Worm (Caenorhabditis elegans) whole organism, young adult: ENCODE results near the gene Y48D7A.1.

Experiments
- F57C9.4 ChIP-seq: sonication (generic microtip); optimal IDR thresholded peaks from 2 replicates; lab custom pipeline; 2017; ENCODE audit warnings: mild to moderate bottlenecking, missing genetic modification characterization, missing compliant biosample characterization
- egl-18 ChIP-seq: fragments of 200-800 bp; sonication (Bioruptor generic); IDR thresholded peaks from 2 replicates; pipeline ENCODE4 v1.3.6; 2022; ENCODE audit warnings: missing genetic modification reagents, missing genetic modification characterization, missing compliant biosample characterization
- ekl-4 ChIP-seq: fragments of 200-800 bp; sonication (Bioruptor generic); IDR thresholded peaks from 2 replicates; pipeline ENCODE4 v1.3.6; 2022; ENCODE audit warnings: missing genetic modification reagents, missing genetic modification characterization, missing compliant biosample characterization
- pha-4 ChIP-seq: fragments of 150-350 bp; sonication (generic microtip); optimal IDR thresholded peaks from 2 replicates; lab custom pipeline; 2014; ENCODE audit warnings: missing biosample characterization, missing genetic modification reagents, missing genetic modification characterization
- snpc-3.4 ChIP-seq: sonication (generic microtip); optimal IDR thresholded peaks from 2 replicates; lab custom pipeline; 2017; ENCODE audit warnings: missing genetic modification characterization, mild to moderate bottlenecking, missing compliant biosample characterization, antibody characterized with exemption, moderate library complexity, missing genotype, missing genetic modification reagents
- snpc-4 ChIP-seq, 5 experiments: fragments of 150-350 bp in 1 of 5; sonication (generic microtip) in 4 of 5; optimal IDR thresholded peaks; 2 replicates each; lab custom pipeline; 2014 to 2018; ENCODE audit warnings: missing genetic modification characterization in 5 of 5, missing biosample characterization in 3 of 5, antibody characterized with exemption in 2 of 5, mild to moderate bottlenecking in 2 of 5, missing compliant biosample characterization in 2 of 5, missing genotype in 2 of 5, moderate library complexity in 2 of 5, missing genetic modification reagents in 1 of 5
- tbp1 ChIP-seq: fragments of 200-800 bp; sonication (Bioruptor generic); optimal IDR thresholded peaks from 2 replicates; lab custom pipeline; 2018; ENCODE audit warnings: mild to moderate bottlenecking, missing genetic modification characterization, missing compliant biosample characterization
- ztf-25 ChIP-seq: fragments of 200-800 bp; sonication (Bioruptor generic); IDR thresholded peaks from 2 replicates; pipeline ENCODE4 v1.3.6; 2022; ENCODE audit warnings: missing genetic modification reagents, missing genetic modification characterization, missing compliant biosample characterization

- TF ChIP-seq snpc-3.4 (tag; lab: Kevin White, UChicago) (no peak), ekl-4 (GFP tag; lab: Robert Waterston, UW) (no peak), ztf-25 (GFP tag; lab: Robert Waterston, UW) (no peak), pha-4 (tag; lab: Kevin White, UChicago) (no peak), snpc-4 (GFP tag; optimal IDR thresholded peaks at IDR 0.05; lab: Kevin White, UChicago) (no peak), snpc-4 (tag; optimal IDR thresholded peaks at IDR 0.05; lab: Kevin White, UChicago) (no peak), egl-18 (no peak), tbp1 (GFP tag; lab: Kevin White, UChicago) (no peak), F57C9.4 (no peak)
Measured at ce11 chrX:3059299-3059698, 50.0 kb downstream of the Y48D7A.1 start, which contains the start of gene rsef-1.
